Worm (Caenorhabditis elegans) whole organism, early embryonic: ENCODE data around the gene K12B6.11.
A peak's percentile ranks its signal among the peaks of the same experiment; 100 is the strongest.

Source experiments
- B0310.2 ChIP-seq: sonication (generic microtip); optimal IDR thresholded peaks from 2 replicates; lab custom pipeline; 2016; ENCODE audit warnings: mild to moderate bottlenecking, missing genetic modification characterization, missing compliant biosample characterization
- F13C5.2 ChIP-seq: sonication (generic microtip); optimal IDR thresholded peaks from 2 replicates; lab custom pipeline; 2017; ENCODE audit warnings: mild to moderate bottlenecking, missing genetic modification characterization, inconsistent platforms, missing compliant biosample characterization
- aly-1 ChIP-seq: sonication (generic microtip); optimal IDR thresholded peaks from 2 replicates; lab custom pipeline; 2016; ENCODE audit warnings: missing genetic modification characterization, missing compliant biosample characterization
- ama-1 ChIP-seq: fragments of 150-350 bp; optimal IDR thresholded peaks from 2 replicates; lab custom pipeline; 2014
- ceh-13 ChIP-seq: fragments of 200-800 bp; sonication (Bioruptor generic); optimal IDR thresholded peaks from 2 replicates; lab custom pipeline; 2018; ENCODE audit warnings: mild to moderate bottlenecking, missing genetic modification characterization, missing compliant biosample characterization
- ceh-36 ChIP-seq: sonication (generic microtip); optimal IDR thresholded peaks from 2 replicates; lab custom pipeline; 2016; ENCODE audit warnings: missing genetic modification characterization, inconsistent platforms, missing compliant biosample characterization
- ets-7 ChIP-seq: sonication (generic microtip); optimal IDR thresholded peaks from 2 replicates; lab custom pipeline; 2016; ENCODE audit warnings: missing genotype, missing genetic modification characterization, missing compliant biosample characterization
- flt-1 ChIP-seq: fragments of 200-800 bp; sonication (Bioruptor generic); IDR thresholded peaks from 2 replicates; pipeline ENCODE4 v1.3.6; 2022; ENCODE audit warnings: missing genetic modification characterization, missing compliant biosample characterization
- hmbx-1 ChIP-seq: sonication (generic microtip); optimal IDR thresholded peaks from 2 replicates; lab custom pipeline; 2016; ENCODE audit warnings: mild to moderate bottlenecking, missing genetic modification characterization, missing compliant biosample characterization
- hmg-4 ChIP-seq: fragments of 200-800 bp; sonication (Bioruptor generic); optimal IDR thresholded peaks from 2 replicates; lab custom pipeline; 2018; ENCODE audit warnings: mild to moderate bottlenecking, missing genetic modification characterization, missing compliant biosample characterization
- hnd-1 ChIP-seq: sonication (generic microtip); optimal IDR thresholded peaks from 2 replicates; lab custom pipeline; 2016; ENCODE audit warnings: missing genetic modification characterization, missing compliant biosample characterization
- pes-1 ChIP-seq: fragments of 200-800 bp; sonication (Bioruptor generic); IDR thresholded peaks from 2 replicates; pipeline ENCODE4 v1.3.6; 2022; ENCODE audit warnings: missing genetic modification reagents, missing genetic modification characterization, missing compliant biosample characterization
- scrt-1 ChIP-seq: fragments of 200-800 bp; sonication (Bioruptor generic); IDR thresholded peaks from 2 replicates; pipeline ENCODE4 v1.3.6; 2022; ENCODE audit warnings: missing genetic modification characterization, missing compliant biosample characterization
- sea-1 ChIP-seq: fragments of 200-800 bp; sonication (Bioruptor generic); conservative IDR thresholded peaks from 2 replicates; pipeline ENCODE4 v1.3.6; 2022; ENCODE audit warnings: missing genetic modification characterization, missing compliant biosample characterization
- tbx-11 ChIP-seq: fragments of 200-800 bp; sonication (Bioruptor generic); IDR thresholded peaks from 2 replicates; pipeline ENCODE4 v1.3.6; 2022; ENCODE audit warnings: missing genetic modification characterization, missing compliant biosample characterization
- tbx-37 ChIP-seq: fragments of 200-800 bp; sonication (Bioruptor generic); conservative IDR thresholded peaks from 2 replicates; pipeline ENCODE4 v1.3.6; 2022; ENCODE audit warnings: missing genetic modification reagents, missing genetic modification characterization, missing compliant biosample characterization
- tra-4 ChIP-seq: sonication (generic microtip); optimal IDR thresholded peaks from 2 replicates; lab custom pipeline; 2017; ENCODE audit warnings: missing genetic modification characterization, missing compliant biosample characterization

The K12B6.11 gene

ce11 chrV:6268526-6268925, 20.2 kb upstream of the K12B6.11 start:
- TF ChIP-seq hmbx-1 (tag; lab: Kevin White, UChicago): no peak
- TF ChIP-seq flt-1 (GFP tag; lab: Robert Waterston, UW): no peak
- no peak for TF ChIP-seq B0310.2 (tag; lab: Kevin White, UChicago)
- no peak for TF ChIP-seq tbx-11
- TF ChIP-seq ets-7 (tag; lab: Kevin White, UChicago): no peak
- TF ChIP-seq hnd-1 (tag; lab: Kevin White, UChicago): no peak
- no peak for TF ChIP-seq hmg-4 (GFP tag; lab: Kevin White, UChicago)
- TF ChIP-seq tbx-37: no peak
- TF ChIP-seq tra-4 (tag; lab: Kevin White, UChicago): no peak
- TF ChIP-seq aly-1 (tag; lab: Kevin White, UChicago): no peak
- no peak for TF ChIP-seq F13C5.2 (tag; lab: Kevin White, UChicago)
- TF ChIP-seq scrt-1: no peak
- no peak for TF ChIP-seq ama-1

- TF ChIP-seq tbx-11: no peak
- no peak for TF ChIP-seq hnd-1 (tag; lab: Kevin White, UChicago)
- TF ChIP-seq hmg-4 (GFP tag; lab: Kevin White, UChicago): no peak
- TF ChIP-seq flt-1 (GFP tag; lab: Robert Waterston, UW): no peak
- TF ChIP-seq ama-1: no peak
- TF ChIP-seq scrt-1: no peak
- TF ChIP-seq pes-1 (GFP tag; lab: Robert Waterston, UW): no peak
- no peak for TF ChIP-seq tbx-37
- TF ChIP-seq aly-1 (tag; lab: Kevin White, UChicago): no peak
- no peak for TF ChIP-seq tra-4 (tag; lab: Kevin White, UChicago)
- no peak for TF ChIP-seq hmbx-1 (tag; lab: Kevin White, UChicago)
- TF ChIP-seq ets-7 (tag; lab: Kevin White, UChicago): no peak
- no peak for TF ChIP-seq sea-1 (GFP tag; lab: Robert Waterston, UW)
- TF ChIP-seq F13C5.2 (tag; lab: Kevin White, UChicago): no peak
- TF ChIP-seq ceh-36 (tag; lab: Kevin White, UChicago): no peak
- no peak for TF ChIP-seq B0310.2 (tag; lab: Kevin White, UChicago)
- TF ChIP-seq ceh-13 (GFP tag; lab: Kevin White, UChicago): no peak
These were observed 19.7 kb upstream of the K12B6.11 start for ce11 chrV:6268961-6269360.

ce11 chrV:6270097-6270496, 18.6 kb upstream of the K12B6.11 start:
- TF ChIP-seq F13C5.2 (tag; lab: Kevin White, UChicago) (peak; percentile 4), B0310.2 (tag; lab: Kevin White, UChicago) (no peak), hmbx-1 (tag; lab: Kevin White, UChicago) (no peak), ceh-36 (tag; lab: Kevin White, UChicago) (no peak), scrt-1 (0 out of 2 replicates have a peak, but pooled peaks have one; percentile 15), aly-1 (tag; lab: Kevin White, UChicago) (peak; percentile 2), sea-1 (GFP tag; lab: Robert Waterston, UW) (no peak)

ce11 chrV:6270552-6270951, 18.2 kb upstream of the K12B6.11 start, which contains the start of gene F31F7.2:
Gene F31F7.2, plus strand, starts transcription at chrV:6270852.
- TF ChIP-seq hmbx-1 (tag; lab: Kevin White, UChicago) (no peak), ceh-13 (GFP tag; lab: Kevin White, UChicago) (no peak), pes-1 (GFP tag; lab: Robert Waterston, UW) (no peak), scrt-1 (no peak)

- TF ChIP-seq ceh-13 (GFP tag; lab: Kevin White, UChicago) (no peak), scrt-1 (no peak), tra-4 (tag; lab: Kevin White, UChicago) (no peak)
These were observed 13.5 kb upstream of the K12B6.11 start for ce11 chrV:6275209-6275608.

- TF ChIP-seq hmbx-1 (tag; lab: Kevin White, UChicago) (no peak), aly-1 (tag; lab: Kevin White, UChicago) (no peak), ets-7 (tag; lab: Kevin White, UChicago) (no peak), tra-4 (tag; lab: Kevin White, UChicago) (no peak), ceh-13 (GFP tag; lab: Kevin White, UChicago) (no peak), pes-1 (GFP tag; lab: Robert Waterston, UW) (no peak), scrt-1 (no peak), hmg-4 (GFP tag; lab: Kevin White, UChicago) (no peak)
These were observed 12.5 kb upstream of the K12B6.11 start, which contains the start of gene F31F7.1 for ce11 chrV:6276205-6276604. Gene F31F7.1, plus strand, starts transcription at chrV:6276439.

- TF ChIP-seq ets-7 (tag; lab: Kevin White, UChicago): no peak
- no peak for TF ChIP-seq flt-1 (GFP tag; lab: Robert Waterston, UW)
- TF ChIP-seq ceh-13 (GFP tag; lab: Kevin White, UChicago): no peak
- TF ChIP-seq hnd-1 (tag; lab: Kevin White, UChicago): no peak
- TF ChIP-seq tra-4 (tag; lab: Kevin White, UChicago): no peak
- no peak for TF ChIP-seq B0310.2 (tag; lab: Kevin White, UChicago)
- TF ChIP-seq hmg-4 (GFP tag; lab: Kevin White, UChicago): no peak
- TF ChIP-seq ama-1: no peak
- no peak for TF ChIP-seq scrt-1
- TF ChIP-seq pes-1 (GFP tag; lab: Robert Waterston, UW): no peak
- TF ChIP-seq aly-1 (tag; lab: Kevin White, UChicago): no peak
- no peak for TF ChIP-seq ceh-36 (tag; lab: Kevin White, UChicago)
- no peak for TF ChIP-seq tbx-37
- TF ChIP-seq hmbx-1 (tag; lab: Kevin White, UChicago): no peak
- TF ChIP-seq tbx-11: no peak
- TF ChIP-seq F13C5.2 (tag; lab: Kevin White, UChicago): no peak
- no peak for TF ChIP-seq sea-1 (GFP tag; lab: Robert Waterston, UW)
These were observed 11.4 kb upstream of the K12B6.11 start for ce11 chrV:6277178-6277834.
